Fruit fly (Drosophila melanogaster) whole organism, embryonic: ENCODE measurements around the gene cold.

ENCODE experiments used
- ATbp ChIP-seq: fragments of 200-800 bp; sonication (Bioruptor generic); optimal IDR thresholded peaks from 2 replicates; lab custom pipeline; 2017; ENCODE audit warnings: missing biosample characterization, mild to moderate bottlenecking, missing genetic modification characterization, missing genetic modification reagents
- Awh ChIP-seq: fragments of 200-800 bp; sonication (Bioruptor generic); IDR thresholded peaks from 2 replicates; pipeline ENCODE4, ENCODE4 v1.3.6; 2022; ENCODE audit warnings: missing biosample characterization, missing genetic modification characterization
- BEAF-32 ChIP-seq: fragments of 200-800 bp; sonication (Bioruptor generic); optimal IDR thresholded peaks from 3 replicates; lab custom pipeline; 2017; ENCODE audit warnings: missing biosample characterization, missing genetic modification characterization, mild to moderate bottlenecking, moderate library complexity, missing genetic modification reagents
- CG1024 ChIP-seq: fragments of 200-800 bp; sonication (Bioruptor generic); IDR thresholded peaks from 2 replicates; pipeline ENCODE4 v1.3.6; 2022; ENCODE audit warnings: missing biosample characterization, missing genetic modification characterization
- CG10267 ChIP-seq: fragments of 200-800 bp; sonication (Bioruptor generic); optimal IDR thresholded peaks from 2 replicates; lab custom pipeline; 2018; ENCODE audit warnings: missing biosample characterization, mild to moderate bottlenecking, missing genetic modification characterization, moderate library complexity
- CG10462 ChIP-seq: fragments of 200-800 bp; sonication (Bioruptor generic); optimal IDR thresholded peaks from 2 replicates; lab custom pipeline; 2016; ENCODE audit warnings: missing biosample characterization, missing genetic modification characterization
- CG12391 ChIP-seq: fragments of 200-800 bp; sonication (Bioruptor generic); optimal IDR thresholded peaks from 3 replicates; lab custom pipeline; 2018; ENCODE audit warnings: missing biosample characterization, mild to moderate bottlenecking, missing genetic modification characterization, moderate library complexity
- CG13296 ChIP-seq: fragments of 200-800 bp; sonication (Bioruptor generic); optimal IDR thresholded peaks from 3 replicates; lab custom pipeline; 2018; ENCODE audit warnings: missing biosample characterization, mild to moderate bottlenecking, missing genetic modification characterization
- CG13894 ChIP-seq: fragments of 200-800 bp; sonication (Bioruptor generic); optimal IDR thresholded peaks from 3 replicates; lab custom pipeline; 2018; ENCODE audit warnings: missing biosample characterization, mild to moderate bottlenecking, missing genetic modification characterization, moderate library complexity
- CG15514 ChIP-seq: fragments of 200-800 bp; sonication (Bioruptor generic); optimal IDR thresholded peaks from 3 replicates; lab custom pipeline; 2017; ENCODE audit warnings: missing biosample characterization, missing genetic modification characterization, mild to moderate bottlenecking, moderate library complexity, missing genetic modification reagents
- CG1832 ChIP-seq: fragments of 200-800 bp; sonication (Bioruptor generic); optimal IDR thresholded peaks from 2 replicates; lab custom pipeline; 2017; ENCODE audit warnings: missing biosample characterization, mild to moderate bottlenecking, missing genetic modification characterization, inconsistent platforms
- CG18764 ChIP-seq: fragments of 200-800 bp; sonication (Bioruptor generic); optimal IDR thresholded peaks from 3 replicates; lab custom pipeline; 2016; ENCODE audit warnings: missing biosample characterization, missing genetic modification characterization
- CG2120 ChIP-seq: fragments of 200-800 bp; sonication (Bioruptor generic); optimal IDR thresholded peaks from 3 replicates; lab custom pipeline; 2016; ENCODE audit warnings: missing biosample characterization, missing genetic modification characterization
- CG30403 ChIP-seq: fragments of 200-800 bp; sonication (Bioruptor generic); optimal IDR thresholded peaks from 3 replicates; lab custom pipeline; 2016; ENCODE audit warnings: missing biosample characterization, missing genetic modification characterization
- CG30431 ChIP-seq: fragments of 200-800 bp; sonication (Bioruptor generic); optimal IDR thresholded peaks from 2 replicates; lab custom pipeline; 2017; ENCODE audit warnings: missing biosample characterization, missing genetic modification characterization
- CG7786 ChIP-seq: fragments of 200-800 bp; sonication (Bioruptor generic); optimal IDR thresholded peaks from 2 replicates; lab custom pipeline; 2016; ENCODE audit warnings: missing biosample characterization, missing genetic modification characterization
- CG7987 ChIP-seq: fragments of 200-800 bp; sonication (Bioruptor generic); optimal IDR thresholded peaks from 2 replicates; lab custom pipeline; 2018; ENCODE audit warnings: missing biosample characterization, mild to moderate bottlenecking, missing genetic modification characterization, moderate library complexity
- CG8089 ChIP-seq: fragments of 200-800 bp; sonication (Bioruptor generic); optimal IDR thresholded peaks from 3 replicates; lab custom pipeline; 2016; ENCODE audit warnings: missing biosample characterization, missing genetic modification characterization
- CG8944 ChIP-seq: fragments of 200-800 bp; sonication (Bioruptor generic); optimal IDR thresholded peaks from 3 replicates; lab custom pipeline; 2016; ENCODE audit warnings: missing biosample characterization, missing genetic modification characterization
- CG9817 ChIP-seq: fragments of 200-800 bp; sonication (Bioruptor generic); optimal IDR thresholded peaks from 2 replicates; lab custom pipeline; 2018; ENCODE audit warnings: missing biosample characterization, mild to moderate bottlenecking, missing genetic modification characterization, moderate library complexity
- Fer3 ChIP-seq: fragments of 200-800 bp; sonication (Bioruptor generic); optimal IDR thresholded peaks from 2 replicates; lab custom pipeline; 2018; ENCODE audit warnings: missing biosample characterization, mild to moderate bottlenecking, missing genetic modification characterization, moderate library complexity
- Hmr ChIP-seq: fragments of 200-800 bp; sonication (Bioruptor generic); optimal IDR thresholded peaks from 3 replicates; lab custom pipeline; 2017; ENCODE audit warnings: mild to moderate bottlenecking, missing biosample characterization, missing genetic modification reagents, missing genetic modification characterization
- Kr ChIP-seq: fragments of 200-800 bp; sonication (Bioruptor generic); optimal IDR thresholded peaks from 2 replicates; lab custom pipeline; 2017; ENCODE audit warnings: missing biosample characterization, mild to moderate bottlenecking, missing genetic modification characterization
- Lim3 ChIP-seq: fragments of 200-800 bp; sonication (Bioruptor generic); IDR thresholded peaks from 2 replicates; pipeline ENCODE4 v1.3.6; 2022; ENCODE audit warnings: missing biosample characterization, missing genetic modification characterization
- Max ChIP-seq: fragments of 200-800 bp; sonication (Bioruptor generic); optimal IDR thresholded peaks from 2 replicates; lab custom pipeline; 2016; ENCODE audit warnings: missing biosample characterization, mild to moderate bottlenecking, missing genetic modification characterization
- chif ChIP-seq, 2 experiments: fragments of 200-800 bp; sonication (Bioruptor generic); optimal IDR thresholded peaks; 3 replicates each; lab custom pipeline; 2016; ENCODE audit warnings: missing biosample characterization in 2 of 2, missing genetic modification characterization in 2 of 2
- crc ChIP-seq: fragments of 200-800 bp; sonication (Bioruptor generic); optimal IDR thresholded peaks from 2 replicates; lab custom pipeline; 2016; ENCODE audit warnings: missing biosample characterization, missing genetic modification characterization
- croc ChIP-seq: fragments of 200-800 bp; sonication (Bioruptor generic); conservative IDR thresholded peaks from 3 replicates; pipeline ENCODE4 v1.3.6; 2022; ENCODE audit warnings: missing biosample characterization, missing genetic modification characterization
- cwo ChIP-seq: fragments of 200-800 bp; sonication (Bioruptor generic); optimal IDR thresholded peaks from 3 replicates; lab custom pipeline; 2017; ENCODE audit warnings: missing biosample characterization, missing genetic modification characterization, mild to moderate bottlenecking, moderate library complexity, missing genetic modification reagents
- fd102C ChIP-seq: fragments of 200-800 bp; sonication (Bioruptor generic); optimal IDR thresholded peaks from 2 replicates; lab custom pipeline; 2018; ENCODE audit warnings: missing biosample characterization, mild to moderate bottlenecking, missing genetic modification characterization, moderate library complexity
- fd3F ChIP-seq: fragments of 200-800 bp; sonication (Bioruptor generic); optimal IDR thresholded peaks from 2 replicates; lab custom pipeline; 2018; ENCODE audit warnings: missing biosample characterization, mild to moderate bottlenecking, missing genetic modification characterization, moderate library complexity
- fu2 ChIP-seq: fragments of 200-800 bp; sonication (Bioruptor generic); optimal IDR thresholded peaks from 2 replicates; lab custom pipeline; 2016; ENCODE audit warnings: missing biosample characterization, missing genetic modification characterization
- gcm ChIP-seq: fragments of 200-800 bp; sonication (Bioruptor generic); optimal IDR thresholded peaks from 2 replicates; lab custom pipeline; 2019; ENCODE audit warnings: missing biosample characterization, mild to moderate bottlenecking, missing genetic modification characterization, moderate library complexity
- h ChIP-seq: fragments of >200 bp; optimal IDR thresholded peaks from 2 replicates; lab custom pipeline; 2017
- hb ChIP-seq: fragments of 200-800 bp; sonication (Bioruptor generic); IDR thresholded peaks from 3 replicates; pipeline ENCODE4 v1.3.6; 2022; ENCODE audit warnings: missing biosample characterization, missing genetic modification characterization; ENCODE audit not compliant: partially characterized antibody
- insv ChIP-seq, 2 experiments: fragments of 200-800 bp; sonication (Bioruptor generic); optimal IDR thresholded peaks; 3 replicates each; lab custom pipeline; 2016 to 2018; ENCODE audit warnings: missing biosample characterization in 2 of 2, missing genetic modification characterization in 2 of 2
- ken ChIP-seq: fragments of 200-800 bp; sonication (Bioruptor generic); IDR thresholded peaks from 3 replicates; pipeline ENCODE4 v1.3.6; 2022; ENCODE audit warnings: missing biosample characterization, missing genetic modification characterization
- lov ChIP-seq, 2 experiments: fragments of 200-800 bp in 1 of 2; fragments of >200 bp in 1 of 2; sonication (Bioruptor generic) in 1 of 2; IDR thresholded peaks in 1 of 2; optimal IDR thresholded peaks in 1 of 2; 2 replicates in 1 of 2; 3 replicates in 1 of 2; pipeline versions ENCODE4 v1.3.6 to Lab custom; 2017 to 2022; ENCODE audit warnings: missing biosample characterization in 1 of 2, missing genetic modification characterization in 1 of 2
- nerfin-1 ChIP-seq: fragments of 200-800 bp; sonication (Bioruptor generic); optimal IDR thresholded peaks from 3 replicates; lab custom pipeline; 2019; ENCODE audit warnings: missing biosample characterization, mild to moderate bottlenecking, missing genetic modification characterization, moderate library complexity
- nmo ChIP-seq: fragments of 200-800 bp; sonication (Bioruptor generic); optimal IDR thresholded peaks from 2 replicates; lab custom pipeline; 2018; ENCODE audit warnings: missing biosample characterization, mild to moderate bottlenecking, missing genetic modification characterization, moderate library complexity
- row ChIP-seq: fragments of 200-800 bp; sonication (Bioruptor generic); IDR thresholded peaks from 3 replicates; pipeline ENCODE4 v1.3.6; 2022; ENCODE audit warnings: missing biosample characterization, missing genetic modification characterization
- slou ChIP-seq: fragments of 200-800 bp; sonication (Bioruptor generic); optimal IDR thresholded peaks from 3 replicates; lab custom pipeline; 2016; ENCODE audit warnings: missing biosample characterization, missing genetic modification characterization
- sna ChIP-seq: fragments of 200-800 bp; sonication (Bioruptor generic); IDR thresholded peaks from 2 replicates; pipeline ENCODE4 v1.3.6; 2022; ENCODE audit warnings: missing biosample characterization, missing genetic modification characterization; ENCODE audit not compliant: partially characterized antibody
- tio ChIP-seq: fragments of 200-800 bp; sonication (Bioruptor generic); optimal IDR thresholded peaks from 2 replicates; lab custom pipeline; 2017; ENCODE audit warnings: missing biosample characterization, missing genetic modification characterization, inconsistent platforms
- toy ChIP-seq: fragments of 200-800 bp; sonication (Bioruptor generic); IDR thresholded peaks from 2 replicates; pipeline ENCODE4 v1.3.6; 2022; ENCODE audit warnings: missing biosample characterization, missing genetic modification characterization
- unc-4 ChIP-seq: fragments of 200-800 bp; sonication (Bioruptor generic); IDR thresholded peaks from 2 replicates; pipeline ENCODE4 v1.3.6; 2022; ENCODE audit warnings: missing biosample characterization, missing genetic modification characterization; ENCODE audit not compliant: partially characterized antibody
- vnd ChIP-seq: fragments of 200-800 bp; sonication (Bioruptor generic); IDR thresholded peaks from 3 replicates; pipeline ENCODE4 v1.3.6; 2022; ENCODE audit warnings: missing biosample characterization, missing genetic modification characterization; ENCODE audit not compliant: partially characterized antibody
- vvl ChIP-seq: fragments of 200-800 bp; sonication (Bioruptor generic); IDR thresholded peaks from 2 replicates; pipeline ENCODE4 v1.3.6; 2022; ENCODE audit warnings: missing biosample characterization, missing genetic modification characterization
- wek ChIP-seq: fragments of 200-800 bp; sonication (Bioruptor generic); optimal IDR thresholded peaks from 3 replicates; lab custom pipeline; 2018; ENCODE audit warnings: missing biosample characterization, mild to moderate bottlenecking, missing genetic modification characterization, moderate library complexity

Gene cold

DNA sequence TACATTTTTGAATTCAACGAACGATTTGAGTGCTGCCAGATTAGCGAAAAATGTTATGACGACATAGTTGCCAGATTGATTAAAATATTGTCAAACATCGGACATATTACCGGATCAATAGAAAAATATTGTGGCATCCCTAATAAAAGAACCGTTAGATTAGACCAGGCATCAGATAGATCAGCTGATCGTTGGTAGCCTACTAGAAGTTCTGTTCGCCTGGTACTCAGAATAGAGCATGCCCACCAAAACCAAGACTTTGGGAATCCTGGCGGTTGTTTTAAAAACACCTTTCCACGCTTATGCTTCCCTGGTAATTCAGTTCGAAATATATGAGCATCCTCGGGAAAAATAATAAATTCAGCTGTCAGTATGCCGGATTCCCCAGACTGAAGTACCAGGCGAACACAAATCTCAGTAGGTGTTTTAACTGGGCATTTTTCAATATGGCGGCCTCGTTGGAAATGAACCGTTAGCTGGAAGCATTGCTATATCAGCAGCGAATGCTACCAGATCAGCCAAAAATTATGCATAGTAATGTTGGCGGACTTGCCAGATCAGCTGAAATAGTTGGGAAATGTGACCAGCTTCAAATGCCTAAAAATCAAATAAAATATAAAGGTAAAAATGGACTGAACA lies 33.4 kb upstream of the cold start (continued):
- TF ChIP-seq CG9817 (tag; lab: Kevin White, UChicago) (no peak), fu2 (GFP tag; lab: Kevin White, UChicago) (no peak), toy (GFP tag; lab: Robert Waterston, UW) (no peak), CG1832 (GFP tag; lab: Kevin White, UChicago) (no peak), CG18764 (GFP tag; lab: Kevin White, UChicago) (no peak), chif (GFP tag; optimal IDR thresholded peaks at IDR 0.05; lab: Kevin White, UChicago) (peak in 1 of 2 experiments; percentile 11), nerfin-1 (tag; lab: Kevin White, UChicago) (peak; percentile 58), croc (GFP tag; lab: Robert Waterston, UW) (no peak), gcm (GFP tag; lab: Kevin White, UChicago) (peak; percentile 58), unc-4 (GFP tag; lab: Robert Waterston, UW) (peak; percentile 69), CG15514 (peak; percentile 29), insv (GFP tag; optimal IDR thresholded peaks at IDR 0.05; lab: Kevin White, UChicago) (peak in 1 of 2 experiments; percentile 43), sna (GFP tag; lab: Robert Waterston, UW) (peak; percentile 54; the same call in 1 of the 2 replicates), BEAF-32 (GFP tag; lab: Kevin White, UChicago) (peak; percentile 39), slou (no peak), h (lab: Kevin White, UChicago) (no peak), tio (GFP tag; lab: Kevin White, UChicago) (no peak), fd102C (no peak), Lim3 (no peak), fd3F (GFP tag; lab: Kevin White, UChicago) (no peak), CG13296 (GFP tag; lab: Kevin White, UChicago) (no peak), CG1024 (GFP tag; lab: Robert Waterston, UW) (no peak), nmo (GFP tag; lab: Kevin White, UChicago) (peak; percentile 56), cwo (GFP tag; lab: Kevin White, UChicago) (no peak), row (GFP tag; lab: Robert Waterston, UW) (no peak), CG30431 (no peak), ATbp (no peak), CG7987 (GFP tag; lab: Kevin White, UChicago) (no peak), CG13894 (tag; lab: Kevin White, UChicago) (peak; percentile 69), Hmr (peak; percentile 94), Max (GFP tag; lab: Kevin White, UChicago) (no peak), vnd (GFP tag; lab: Robert Waterston, UW) (peak; percentile 51; the same call in 2 of the 3 replicates), CG12391 (tag; lab: Kevin White, UChicago) (peak; percentile 35), Awh (no peak), CG7786 (GFP tag; lab: Kevin White, UChicago) (no peak), CG8089 (GFP tag; lab: Kevin White, UChicago) (no peak), CG2120 (GFP tag; lab: Kevin White, UChicago) (no peak), CG10462 (GFP tag; lab: Kevin White, UChicago) (peak; percentile 95), vvl (GFP tag; lab: Robert Waterston, UW) (peak; percentile 82), Fer3 (tag; lab: Kevin White, UChicago) (no peak), ken (GFP tag; lab: Robert Waterston, UW) (no peak), crc (GFP tag; lab: Kevin White, UChicago) (no peak), CG8944 (GFP tag; lab: Kevin White, UChicago) (no peak), hb (GFP tag; lab: Robert Waterston, UW) (no peak), Kr (GFP tag; lab: Kevin White, UChicago) (no peak), CG10267 (tag; lab: Kevin White, UChicago) (peak; percentile 60), lov (optimal IDR thresholded peaks at IDR 0.05; lab: Kevin White, UChicago) (no peak), lov (GFP tag; IDR thresholded peaks at IDR 0.05; lab: Robert Waterston, UW) (0 out of 3 replicates have a peak, but pooled peaks have one; percentile 44), CG30403 (no peak), wek (peak; percentile 68)
